Worm (Caenorhabditis elegans): Measurements from ENCODE around the gene R02D1.2.
"Not testable (repeated sequence)": the region's sequence is repeated elsewhere in the genome, so short reads cannot be mapped to it uniquely, and the experiment has no call there.

R02D1.2 gene

ce11 chrV:4336462-4336861 lies 13.9 kb upstream of the R02D1.2 start, which contains the start of gene irld-1:
Gene irld-1 (plus strand): TSS chrV:4336762.
- TF ChIP-seq nhr-237, lsy-2, ztf-11 (tag; optimal IDR thresholded peaks at IDR 0.05): not testable (repeated sequence)

- TF ChIP-seq skn-1 (tag; optimal IDR thresholded peaks at IDR 0.05) (no peak), ztf-1 (GFP tag; conservative IDR thresholded peaks at IDR 0.05) (no peak), egl-27 (tag; optimal IDR thresholded peaks at IDR 0.05) (no peak), nhr-6 (tag; optimal IDR thresholded peaks at IDR 0.05) (no peak)
Measured at ce11 chrV:4332450-4332849, 9.8 kb upstream of the R02D1.2 start, which contains the start of gene oac-12. Gene oac-12 (minus strand): TSS chrV:4332550.

- TF ChIP-seq ceh-16 (tag; optimal IDR thresholded peaks at IDR 0.05) = no peak
- TF ChIP-seq mab-5 (tag; optimal IDR thresholded peaks at IDR 0.05) = no peak
- no peak for TF ChIP-seq mdl-1 (tag; optimal IDR thresholded peaks at IDR 0.05)
- TF ChIP-seq snpc-4 (tag; optimal IDR thresholded peaks at IDR 0.05) = no peak
- no peak for TF ChIP-seq nhr-129 (tag; optimal IDR thresholded peaks at IDR 0.05)
- TF ChIP-seq elt-3 (tag; optimal IDR thresholded peaks at IDR 0.05) = no peak
- no peak for TF ChIP-seq nhr-23 (tag; optimal IDR thresholded peaks at IDR 0.05)
- no peak for TF ChIP-seq ztf-4 (tag; optimal IDR thresholded peaks at IDR 0.05)
- no peak for TF ChIP-seq crh-2 (tag; optimal IDR thresholded peaks at IDR 0.05)
- no peak for TF ChIP-seq lin-39 (tag; optimal IDR thresholded peaks at IDR 0.05)
- TF ChIP-seq F13H6.1 (tag; optimal IDR thresholded peaks at IDR 0.05) = no peak
- TF ChIP-seq nhr-6 (tag; optimal IDR thresholded peaks at IDR 0.05) = no peak
- TF ChIP-seq nhr-237 (tag; optimal IDR thresholded peaks at IDR 0.05) = no peak
- TF ChIP-seq nhr-25 (tag; optimal IDR thresholded peaks at IDR 0.05) = no peak
- no peak for TF ChIP-seq nhr-12 (tag; optimal IDR thresholded peaks at IDR 0.05)
- TF ChIP-seq blmp-1 (tag; optimal IDR thresholded peaks at IDR 0.05; ENCODE audit: insufficient read depth) = no peak
Measured at ce11 chrV:4330820-4331219, 8.2 kb upstream of the R02D1.2 start.

- no peak for TF ChIP-seq unc-62 (GFP tag; optimal IDR thresholded peaks at IDR 0.05)
- TF ChIP-seq nhr-129 (tag; optimal IDR thresholded peaks at IDR 0.05) = peak; percentile 3
Measured at ce11 chrV:4326841-4327240, 4.2 kb upstream of the R02D1.2 start, which contains the start of gene D2063.1. Gene D2063.1 (plus strand): TSS chrV:4327121.

- TF ChIP-seq nhr-25 (tag; optimal IDR thresholded peaks at IDR 0.05) = no peak
- no peak for TF ChIP-seq snpc-4 (tag; optimal IDR thresholded peaks at IDR 0.05)
- no peak for TF ChIP-seq ama-1 (optimal IDR thresholded peaks at IDR 0.05)
Measured at ce11 chrV:4325415-4325814, 2.8 kb upstream of the R02D1.2 start, which contains the start of gene nhr-125. Gene nhr-125 (minus strand): TSS chrV:4325515.

ce11 chrV:4319867-4320266 lies 2.7 kb downstream of the R02D1.2 start, which contains the start of gene ZC132.9:
Gene ZC132.9 (minus strand): TSS chrV:4319967.
- TF ChIP-seq Y55F3AM.14 (GFP tag; optimal IDR thresholded peaks at IDR 0.05) (no peak), peb-1 (tag; optimal IDR thresholded peaks at IDR 0.05) (no peak), dmd-4 (tag; optimal IDR thresholded peaks at IDR 0.05) (no peak), ZK546.5 (tag; optimal IDR thresholded peaks at IDR 0.05) (no peak), egl-27 (tag; optimal IDR thresholded peaks at IDR 0.05) (no peak), nhr-25 (tag; optimal IDR thresholded peaks at IDR 0.05) (no peak), zag-1 (tag; optimal IDR thresholded peaks at IDR 0.05) (no peak), alr-1 (tag; optimal IDR thresholded peaks at IDR 0.05) (no peak), lsy-2 (tag; optimal IDR thresholded peaks at IDR 0.05) (no peak), fos-1 (tag; optimal IDR thresholded peaks at IDR 0.05) (no peak), mab-5 (tag; optimal IDR thresholded peaks at IDR 0.05) (no peak), aly-2 (tag; optimal IDR thresholded peaks at IDR 0.05) (no peak), F13H6.1 (tag; optimal IDR thresholded peaks at IDR 0.05) (no peak)

ce11 chrV:4315057-4315456 lies 7.5 kb downstream of the R02D1.2 start, which contains the start of gene srh-192:
Gene srh-192 (minus strand): TSS chrV:4315157.
- TF ChIP-seq nhr-21 (tag; optimal IDR thresholded peaks at IDR 0.05) (no peak), sma-3 (GFP tag; optimal IDR thresholded peaks at IDR 0.05) (no peak)
